Fruit fly (Drosophila melanogaster) whole organism, embryonic: ENCODE measurements around the gene Lamtor4.

Experiments
- Atf-2 ChIP-seq: fragments of 200-800 bp; sonication (Bioruptor generic); optimal IDR thresholded peaks from 2 replicates; lab custom pipeline; 2016; ENCODE audit warnings: missing biosample characterization, missing genetic modification characterization
- C15 ChIP-seq: fragments of 200-800 bp; sonication (Bioruptor generic); IDR thresholded peaks from 3 replicates; pipeline ENCODE4 v1.3.6; 2022; ENCODE audit warnings: missing biosample characterization, missing genetic modification characterization
- CG10654 ChIP-seq: fragments of 200-800 bp; sonication (Bioruptor generic); optimal IDR thresholded peaks from 2 replicates; lab custom pipeline; 2016; ENCODE audit warnings: missing biosample characterization, missing genetic modification characterization
- CG18619 ChIP-seq: fragments of 200-800 bp; sonication (Bioruptor generic); optimal IDR thresholded peaks from 3 replicates; lab custom pipeline; 2017; ENCODE audit warnings: missing biosample characterization, mild to moderate bottlenecking, missing genetic modification characterization
- CG7963 ChIP-seq: fragments of 200-800 bp; sonication (Bioruptor generic); IDR thresholded peaks from 3 replicates; pipeline ENCODE4 v1.3.6; 2022; ENCODE audit warnings: missing biosample characterization, missing genetic modification characterization; ENCODE audit not compliant: partially characterized antibody
- CG8281 ChIP-seq: fragments of 200-800 bp; sonication (Bioruptor generic); optimal IDR thresholded peaks from 2 replicates; lab custom pipeline; 2018; ENCODE audit warnings: missing biosample characterization, mild to moderate bottlenecking, missing genetic modification characterization, moderate library complexity
- Hr39 ChIP-seq: fragments of >200 bp; optimal IDR thresholded peaks from 2 replicates; lab custom pipeline; 2017
- chinmo ChIP-seq: fragments of 200-800 bp; sonication (Bioruptor generic); IDR thresholded peaks from 4 replicates; pipeline ENCODE4 v1.3.6; 2022; ENCODE audit warnings: missing biosample characterization, missing genetic modification characterization; ENCODE audit not compliant: partially characterized antibody
- chm ChIP-seq: fragments of 200-800 bp; sonication (Bioruptor generic); IDR thresholded peaks from 2 replicates; pipeline ENCODE4 v1.3.6; 2022; ENCODE audit warnings: missing biosample characterization, missing genetic modification characterization
- hkb ChIP-seq, 2 experiments: fragments of 200-800 bp in 1 of 2; fragments of >200 bp in 1 of 2; sonication (Bioruptor generic) in 1 of 2; IDR thresholded peaks in 1 of 2; optimal IDR thresholded peaks in 1 of 2; 2 replicates each; pipeline versions ENCODE4 v1.3.6 to Lab custom; 2017 to 2022; ENCODE audit warnings: missing biosample characterization in 1 of 2, missing genetic modification characterization in 1 of 2
- mld ChIP-seq: fragments of 200-800 bp; sonication (Bioruptor generic); IDR thresholded peaks from 3 replicates; pipeline ENCODE4 v1.3.6; 2022; ENCODE audit warnings: missing biosample characterization, missing genetic modification characterization; ENCODE audit not compliant: partially characterized antibody
- twi ChIP-seq: fragments of 200-800 bp; optimal IDR thresholded peaks from 2 replicates; lab custom pipeline; 2019; ENCODE audit warnings: missing biosample characterization, mild to moderate bottlenecking, missing genetic modification characterization, moderate library complexity

DNA sequence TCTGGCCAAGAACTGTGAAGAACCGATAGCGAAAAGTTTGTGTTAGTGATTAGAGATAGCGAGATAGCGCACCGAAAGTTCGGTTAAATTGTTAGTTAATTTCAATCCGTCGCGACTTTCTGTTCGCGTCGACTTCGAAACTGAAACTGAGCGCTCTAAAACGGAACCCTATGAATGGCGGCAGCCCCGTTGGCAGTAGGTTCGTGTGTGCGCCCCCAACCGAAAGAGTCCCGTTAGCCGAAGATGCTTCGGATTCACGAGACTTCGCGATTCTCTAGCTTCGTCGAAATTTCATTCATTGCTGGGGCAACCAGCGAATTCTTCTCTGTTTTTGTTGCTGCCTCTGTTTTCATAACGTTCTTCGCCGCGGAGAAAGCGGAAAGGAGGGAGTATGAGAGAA is 28.8 kb downstream of the Lamtor4 start:
- TF ChIP-seq Hr39 (lab: Kevin White, UChicago) (no peak), mld (GFP tag; lab: Robert Waterston, UW) (no peak), Atf-2 (GFP tag; lab: Kevin White, UChicago) (no peak), CG7963 (GFP tag; lab: Robert Waterston, UW) (no peak), C15 (GFP tag; lab: Robert Waterston, UW) (no peak), chinmo (GFP tag; lab: Robert Waterston, UW) (no peak; the same call in 3 of the 4 replicates), chm (GFP tag; lab: Robert Waterston, UW) (no peak), twi (no peak), CG8281 (tag; lab: Kevin White, UChicago) (no peak), hkb (optimal IDR thresholded peaks at IDR 0.05; lab: Kevin White, UChicago) (no peak), hkb (GFP tag; IDR thresholded peaks at IDR 0.05; lab: Robert Waterston, UW) (no peak), CG10654 (GFP tag; lab: Kevin White, UChicago) (no peak), CG18619 (GFP tag; lab: Kevin White, UChicago) (no peak)
